Worm (Caenorhabditis elegans) whole organism, L1 larva: ENCODE measurements around the gene rpl-33.

Experiments
- C04F5.9 ChIP-seq: sonication (generic microtip); optimal IDR thresholded peaks from 2 replicates; lab custom pipeline; 2016; ENCODE audit warnings: missing genetic modification characterization, missing compliant biosample characterization
- F16B12.6 ChIP-seq: fragments of 150-350 bp; optimal IDR thresholded peaks from 2 replicates; lab custom pipeline; 2014; ENCODE audit warnings: missing biosample characterization, missing genetic modification characterization
- alr-1 ChIP-seq: fragments of 200-800 bp; sonication (Bioruptor generic); optimal IDR thresholded peaks from 2 replicates; lab custom pipeline; 2018; ENCODE audit warnings: borderline replicate concordance, mild to moderate bottlenecking, missing genetic modification characterization, missing compliant biosample characterization
- blmp-1 ChIP-seq: fragments of 150-350 bp; optimal IDR thresholded peaks from 2 replicates; lab custom pipeline; 2014; ENCODE audit warnings: missing biosample characterization, missing genetic modification characterization
- ceh-63 ChIP-seq: fragments of 200-800 bp; sonication (Bioruptor generic); optimal IDR thresholded peaks from 2 replicates; lab custom pipeline; 2018; ENCODE audit warnings: mild to moderate bottlenecking, missing genetic modification characterization, missing compliant biosample characterization
- ceh-82 ChIP-seq, 3 experiments: fragments of 150-350 bp in 1 of 3; sonication (generic microtip) in 2 of 3; optimal IDR thresholded peaks; 2 replicates each; lab custom pipeline; 2014 to 2017; ENCODE audit warnings: missing biosample characterization in 3 of 3, missing genetic modification characterization in 3 of 3
- ceh-90 ChIP-seq: sonication (generic microtip); optimal IDR thresholded peaks from 2 replicates; lab custom pipeline; 2016; ENCODE audit warnings: missing genetic modification characterization, missing compliant biosample characterization
- ces-1 ChIP-seq: fragments of 150-350 bp; optimal IDR thresholded peaks from 2 replicates; lab custom pipeline; 2014; ENCODE audit warnings: missing biosample characterization, missing genetic modification reagents, missing genetic modification characterization
- dpl-1 ChIP-seq, 3 experiments: fragments of 150-350 bp in 2 of 3; sonication (generic microtip) in 1 of 3; optimal IDR thresholded peaks; 2 replicates each; lab custom pipeline; 2014 to 2017; ENCODE audit warnings: missing biosample characterization in 3 of 3, missing genetic modification characterization in 3 of 3, missing genetic modification reagents in 3 of 3
- dsc-1 ChIP-seq: sonication (generic microtip); optimal IDR thresholded peaks from 2 replicates; lab custom pipeline; 2016; ENCODE audit warnings: mild to moderate bottlenecking, missing genetic modification characterization, missing compliant biosample characterization
- efl-1 ChIP-seq, 4 experiments: fragments of 150-350 bp; optimal IDR thresholded peaks in 3 of 4; peaks in 1 of 4; 1 replicate in 1 of 4; 2 replicates in 3 of 4; lab custom pipeline; 2014; ENCODE audit warnings: missing biosample characterization in 2 of 4, missing genetic modification characterization in 2 of 4, missing genetic modification reagents in 2 of 4
- elt-3 ChIP-seq, 6 experiments: fragments of 150-350 bp in 1 of 6; sonication (generic microtip); optimal IDR thresholded peaks; 2 replicates each; lab custom pipeline; 2017 to 2018; ENCODE audit warnings: missing biosample characterization in 6 of 6, missing genetic modification characterization in 6 of 6, inconsistent platforms in 1 of 6
- ets-5 ChIP-seq: fragments of 200-800 bp; sonication (Bioruptor generic); IDR thresholded peaks from 2 replicates; pipeline ENCODE4 v1.3.6; 2022; ENCODE audit warnings: missing genetic modification characterization, missing compliant biosample characterization
- fkh-10 ChIP-seq: sonication (generic microtip); optimal IDR thresholded peaks from 2 replicates; lab custom pipeline; 2017; ENCODE audit warnings: missing biosample characterization, missing genetic modification reagents, missing genetic modification characterization
- fkh-4 ChIP-seq: sonication (generic microtip); optimal IDR thresholded peaks from 2 replicates; lab custom pipeline; 2016; ENCODE audit warnings: missing compliant biosample characterization, missing genetic modification characterization, borderline replicate concordance
- hlh-17 ChIP-seq: fragments of 200-800 bp; sonication (Bioruptor generic); optimal IDR thresholded peaks from 2 replicates; lab custom pipeline; 2018; ENCODE audit warnings: missing genetic modification characterization, mild to moderate bottlenecking, missing compliant biosample characterization, moderate library complexity, borderline replicate concordance
- lin-39 ChIP-seq: fragments of 150-350 bp; optimal IDR thresholded peaks from 2 replicates; lab custom pipeline; 2014; ENCODE audit warnings: missing biosample characterization, missing genetic modification reagents, missing genetic modification characterization
- lsy-2 ChIP-seq, 2 experiments: fragments of 150-350 bp; optimal IDR thresholded peaks; 2 replicates each; lab custom pipeline; 2014; ENCODE audit warnings: missing biosample characterization in 2 of 2, missing genetic modification characterization in 2 of 2
- mdl-1 ChIP-seq, 2 experiments: fragments of 150-350 bp; optimal IDR thresholded peaks; 2 replicates each; lab custom pipeline; 2014 to 2017; ENCODE audit warnings: missing biosample characterization in 2 of 2, missing genetic modification characterization in 2 of 2, inconsistent platforms in 1 of 2
- mep-1 ChIP-seq: fragments of 150-350 bp; optimal IDR thresholded peaks from 2 replicates; lab custom pipeline; 2014; ENCODE audit warnings: missing biosample characterization, missing genetic modification characterization
- nhr-12 ChIP-seq: sonication (generic microtip); optimal IDR thresholded peaks from 2 replicates; lab custom pipeline; 2017; ENCODE audit warnings: missing biosample characterization, missing genetic modification characterization
- nhr-237 ChIP-seq: fragments of 150-350 bp; optimal IDR thresholded peaks from 2 replicates; lab custom pipeline; 2014; ENCODE audit warnings: missing biosample characterization, missing genetic modification characterization
- nhr-47 ChIP-seq: sonication (generic microtip); optimal IDR thresholded peaks from 2 replicates; lab custom pipeline; 2016; ENCODE audit warnings: mild to moderate bottlenecking, missing genetic modification characterization, moderate library complexity, missing compliant biosample characterization
- nhr-71 ChIP-seq: sonication (generic microtip); optimal IDR thresholded peaks from 2 replicates; lab custom pipeline; 2016; ENCODE audit warnings: mild to moderate bottlenecking, missing genetic modification characterization, moderate library complexity, missing compliant biosample characterization
- nhr-85 ChIP-seq: sonication (generic microtip); peaks from one replicate; lab custom pipeline; 2016; ENCODE audit warnings: missing genetic modification characterization, inconsistent platforms, missing compliant biosample characterization
- nhr-90 ChIP-seq: sonication (generic microtip); optimal IDR thresholded peaks from 2 replicates; lab custom pipeline; 2016; ENCODE audit warnings: mild to moderate bottlenecking, missing genetic modification characterization, missing compliant biosample characterization; ENCODE audit not compliant: poor library complexity
- pqm-1 ChIP-seq: sonication (generic microtip); optimal IDR thresholded peaks from 3 replicates; lab custom pipeline; 2017; ENCODE audit warnings: missing biosample characterization, missing genetic modification characterization
- snpc-4 ChIP-seq: fragments of 150-350 bp; optimal IDR thresholded peaks from 2 replicates; lab custom pipeline; 2014; ENCODE audit warnings: missing biosample characterization, missing genetic modification characterization
- sox-4 ChIP-seq: sonication (generic microtip); optimal IDR thresholded peaks from 2 replicates; lab custom pipeline; 2016; ENCODE audit warnings: missing genetic modification characterization, missing compliant biosample characterization
- sup-37 ChIP-seq: fragments of 200-800 bp; sonication (Bioruptor generic); optimal IDR thresholded peaks from 2 replicates; lab custom pipeline; 2018; ENCODE audit warnings: mild to moderate bottlenecking, missing genetic modification characterization, missing compliant biosample characterization
- swsn-7 ChIP-seq: sonication (generic microtip); optimal IDR thresholded peaks from 2 replicates; lab custom pipeline; 2016; ENCODE audit warnings: missing genetic modification characterization, missing compliant biosample characterization
- tbx-2 ChIP-seq: sonication (generic microtip); optimal IDR thresholded peaks from 2 replicates; lab custom pipeline; 2016; ENCODE audit warnings: missing genetic modification characterization, missing compliant biosample characterization
- unc-86 ChIP-seq: sonication (generic microtip); optimal IDR thresholded peaks from 2 replicates; lab custom pipeline; 2016; ENCODE audit warnings: missing genetic modification characterization, missing compliant biosample characterization
- unc-98 ChIP-seq: fragments of 200-800 bp; sonication (Bioruptor generic); IDR thresholded peaks from 2 replicates; pipeline ENCODE4 v1.3.6; 2022; ENCODE audit warnings: missing genetic modification characterization, missing compliant biosample characterization
- vab-15 ChIP-seq: sonication (generic microtip); optimal IDR thresholded peaks from 2 replicates; lab custom pipeline; 2017; ENCODE audit warnings: missing genotype, mild to moderate bottlenecking, missing genetic modification characterization, missing compliant biosample characterization
- xbp-1 ChIP-seq: sonication (generic microtip); optimal IDR thresholded peaks from 2 replicates; lab custom pipeline; 2016; ENCODE audit warnings: missing genetic modification characterization, missing compliant biosample characterization
- ztf-11 ChIP-seq, 2 experiments: sonication (generic microtip); optimal IDR thresholded peaks; 2 replicates each; lab custom pipeline; 2016 to 2017; ENCODE audit warnings: missing genetic modification characterization in 2 of 2, missing biosample characterization in 1 of 2, missing compliant biosample characterization in 1 of 2
- ztf-4 ChIP-seq: fragments of 150-350 bp; optimal IDR thresholded peaks from 2 replicates; lab custom pipeline; 2014; ENCODE audit warnings: missing biosample characterization, missing genetic modification characterization

Gene rpl-33

DNA sequence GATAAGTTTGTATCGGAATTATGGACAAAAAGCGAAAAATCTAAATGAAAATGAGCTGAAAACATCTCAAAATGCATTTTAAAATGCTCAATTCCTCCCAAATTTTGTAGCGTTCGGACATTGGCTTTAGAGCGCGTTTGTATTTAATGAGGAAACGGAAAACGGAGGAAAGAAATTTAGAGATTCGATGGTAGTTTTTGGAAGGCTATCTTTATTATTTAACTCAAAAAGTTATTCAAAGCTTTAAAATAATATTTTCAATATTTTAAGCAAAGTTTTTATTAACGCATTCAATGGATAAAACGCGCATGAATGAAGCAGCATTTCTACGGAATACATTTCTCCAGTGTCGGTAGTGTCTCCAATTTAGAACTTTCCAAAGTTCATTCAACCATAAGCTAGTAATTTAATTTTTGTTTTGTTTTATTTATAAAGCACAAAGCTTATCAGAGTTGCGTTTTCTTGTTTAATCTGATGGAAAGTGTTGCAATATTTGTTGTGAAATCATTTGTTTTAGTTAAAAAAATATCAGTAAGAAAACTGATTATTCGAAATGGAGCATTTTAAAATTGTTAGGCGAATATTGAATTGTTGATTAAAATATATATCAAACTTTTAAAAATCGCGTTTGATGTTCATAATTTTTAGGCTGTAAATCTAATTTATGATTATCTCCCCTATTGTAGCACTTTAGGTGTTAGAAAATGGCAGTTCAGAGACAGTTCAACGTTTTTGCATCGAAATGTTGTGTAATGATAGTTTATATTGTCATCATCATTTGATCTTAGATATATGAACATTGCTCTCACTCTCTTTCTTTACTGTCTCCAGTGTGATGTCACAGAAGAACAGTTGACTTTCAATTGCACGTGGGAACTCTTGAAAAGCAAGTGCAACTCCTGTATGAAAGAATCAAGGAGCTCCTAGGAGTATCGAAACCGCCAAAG, 32.5 kb upstream of the rpl-33 start (continued):
- peak; percentile 17 for TF ChIP-seq fkh-4 (tag; lab: Kevin White, UChicago)
- peak; percentile 81 for TF ChIP-seq xbp-1 (tag; lab: Kevin White, UChicago)
- peak; percentile 71 to 91 for TF ChIP-seq lsy-2 (tag; optimal IDR thresholded peaks at IDR 0.05; lab: Kevin White, UChicago)
- peak; percentile 77 for TF ChIP-seq ceh-90 (tag; lab: Kevin White, UChicago)
- peak; percentile 73 for TF ChIP-seq swsn-7
- peak; percentile 8 for TF ChIP-seq fkh-10 (GFP tag; lab: Kevin White, UChicago)
- peak; percentile 84 for TF ChIP-seq nhr-47 (tag; lab: Kevin White, UChicago)
- TF ChIP-seq ceh-82 (tag; optimal IDR thresholded peaks at IDR 0.05; lab: Kevin White, UChicago): peak; percentile 22 to 34 (median 32)
- no peak for TF ChIP-seq nhr-12 (tag; lab: Kevin White, UChicago)
- peak; percentile 31 for TF ChIP-seq F16B12.6 (tag; lab: Kevin White, UChicago)
- TF ChIP-seq efl-1 (optimal IDR thresholded peaks at IDR 0.05; lab: Kevin White, UChicago): peak; percentile 67 to 68
- TF ChIP-seq efl-1 (GFP tag; optimal IDR thresholded peaks at IDR 0.05 in 1 of 2; lab: Kevin White, UChicago): peak; percentile 58 to 79
- TF ChIP-seq dpl-1 (GFP tag; optimal IDR thresholded peaks at IDR 0.05; lab: Kevin White, UChicago): peak; percentile 55 to 71 (median 61)
- no peak for TF ChIP-seq pqm-1
- peak; percentile 75 for TF ChIP-seq dsc-1 (tag; lab: Kevin White, UChicago)
- peak; percentile 84 for TF ChIP-seq nhr-71 (tag; lab: Kevin White, UChicago)
- TF ChIP-seq ceh-63 (GFP tag; lab: Kevin White, UChicago): no peak
- peak; percentile 59 for TF ChIP-seq unc-86
- TF ChIP-seq nhr-90: peak; percentile 80
- TF ChIP-seq alr-1: no peak
- peak; percentile 74 for TF ChIP-seq tbx-2 (tag; lab: Kevin White, UChicago)
- peak; percentile 65 for TF ChIP-seq vab-15 (tag; lab: Kevin White, UChicago)
- peak; percentile 75 for TF ChIP-seq sox-4 (tag; lab: Kevin White, UChicago)
- peak; percentile 88 for TF ChIP-seq unc-98 (GFP tag; lab: Robert Waterston, UW)
- TF ChIP-seq mdl-1 (tag; optimal IDR thresholded peaks at IDR 0.05; lab: Kevin White, UChicago): peak in 1 of 2 experiments; percentile 17
- TF ChIP-seq elt-3 (tag; optimal IDR thresholded peaks at IDR 0.05; lab: Kevin White, UChicago): peak in 3 of 6 experiments; percentile 24 to 70 (median 42)
- peak; percentile 67 for TF ChIP-seq C04F5.9 (tag; lab: Kevin White, UChicago)
- TF ChIP-seq hlh-17 (GFP tag; lab: Kevin White, UChicago): no peak
- TF ChIP-seq ces-1 (GFP tag; lab: Kevin White, UChicago): no peak
- TF ChIP-seq nhr-85: peak; percentile 85
- no peak for TF ChIP-seq ztf-4 (tag; lab: Kevin White, UChicago)
- TF ChIP-seq snpc-4: peak; percentile 66
- peak in 1 of 2 experiments; percentile 78 for TF ChIP-seq ztf-11 (tag; optimal IDR thresholded peaks at IDR 0.05; lab: Kevin White, UChicago)
- peak; percentile 55 for TF ChIP-seq blmp-1 (tag; lab: Kevin White, UChicago)
- TF ChIP-seq lin-39 (tag; lab: Kevin White, UChicago): no peak
- TF ChIP-seq nhr-237 (tag; lab: Kevin White, UChicago): peak; percentile 58

DNA sequence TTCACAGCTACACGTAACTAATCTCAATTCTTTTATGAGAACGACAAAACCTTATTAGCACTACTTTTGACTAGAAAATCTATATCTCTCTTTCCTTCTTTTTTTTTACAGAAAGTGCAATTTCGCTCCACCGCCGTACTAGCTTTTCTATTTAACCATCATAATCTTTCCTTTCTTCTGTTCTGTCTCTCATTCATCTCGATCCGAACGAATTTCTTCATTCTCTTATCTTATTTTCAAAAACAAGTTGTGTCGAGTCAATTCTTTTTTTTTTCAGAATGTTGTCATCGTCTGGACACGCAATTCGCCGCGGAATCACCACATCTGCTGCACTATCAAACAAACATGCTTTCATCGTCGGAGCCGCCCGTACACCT, 31.8 kb upstream of the rpl-33 start, which contains the start of gene kat-1:
Gene kat-1, plus strand, starts transcription at position 278 of the 377 bp plus-strand sequence.
- TF ChIP-seq ets-5 (GFP tag; lab: Robert Waterston, UW) (no peak), sup-37 (GFP tag; lab: Kevin White, UChicago) (no peak), ceh-90 (tag; lab: Kevin White, UChicago) (no peak), mep-1 (tag; lab: Kevin White, UChicago) (no peak), lsy-2 (tag; optimal IDR thresholded peaks at IDR 0.05; lab: Kevin White, UChicago) (no peak), sox-4 (tag; lab: Kevin White, UChicago) (no peak), nhr-12 (tag; lab: Kevin White, UChicago) (no peak), swsn-7 (no peak), ztf-11 (tag; optimal IDR thresholded peaks at IDR 0.05; lab: Kevin White, UChicago) (no peak), efl-1 (optimal IDR thresholded peaks at IDR 0.05; lab: Kevin White, UChicago) (no peak), efl-1 (GFP tag; optimal IDR thresholded peaks at IDR 0.05 in 1 of 2; lab: Kevin White, UChicago) (no peak)
